Worm (Caenorhabditis elegans) whole organism, L4/young adult: ENCODE measurements around the gene zag-1.

Experiments used
- W03F9.2 ChIP-seq: fragments of 150-350 bp; optimal IDR thresholded peaks from 2 replicates; lab custom pipeline; 2014; ENCODE audit warnings: missing biosample characterization, missing genetic modification characterization
- dao-5 ChIP-seq: sonication (generic microtip); optimal IDR thresholded peaks from 2 replicates; lab custom pipeline; 2016; ENCODE audit warnings: missing genotype, missing genetic modification characterization, moderate library complexity, missing compliant biosample characterization

DNA sequence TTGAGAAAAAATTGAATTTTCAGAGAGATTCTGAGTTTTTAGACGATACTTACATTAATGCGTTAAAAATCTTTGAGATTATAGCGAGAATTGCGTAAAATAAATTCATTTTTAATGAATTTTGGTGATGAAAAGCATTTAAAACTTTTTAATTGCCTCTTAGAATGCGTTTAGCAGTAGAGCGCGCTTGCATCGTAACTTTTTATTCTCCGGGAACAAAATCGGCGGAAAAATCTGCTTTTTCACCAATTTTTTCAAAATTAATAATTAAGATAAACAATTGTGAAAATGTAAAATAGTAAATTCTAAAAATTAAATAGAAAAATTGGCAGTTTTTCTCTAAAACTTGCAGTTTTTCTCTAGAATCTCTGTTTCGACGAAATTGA, 40.4 kb upstream of the zag-1 start:
- no peak for TF ChIP-seq W03F9.2 (tag; lab: Kevin White, UChicago)
- no peak for TF ChIP-seq dao-5
